Fruit fly (Drosophila melanogaster) whole organism, embryonic: ENCODE measurements around the gene fusl.
A peak's percentile ranks its signal among the peaks of the same experiment; 100 is the strongest.

ENCODE experiments used
- Abd-B ChIP-seq: fragments of 200-800 bp; sonication (Bioruptor generic); optimal IDR thresholded peaks from 2 replicates; lab custom pipeline; 2018; ENCODE audit warnings: missing biosample characterization, mild to moderate bottlenecking, missing genetic modification characterization, moderate library complexity
- Ada2b ChIP-seq: fragments of 200-800 bp; sonication (Bioruptor generic); IDR thresholded peaks from 2 replicates; pipeline ENCODE4 v1.3.6; 2022; ENCODE audit warnings: missing biosample characterization, missing genetic modification characterization
- B-H1 ChIP-seq: fragments of 200-800 bp; sonication (Bioruptor generic); IDR thresholded peaks from 3 replicates; pipeline ENCODE4 v1.3.6; 2022; ENCODE audit warnings: missing biosample characterization, missing genetic modification characterization
- CG11504 ChIP-seq: fragments of 200-800 bp; sonication (Bioruptor generic); optimal IDR thresholded peaks from 3 replicates; lab custom pipeline; 2019; ENCODE audit warnings: missing biosample characterization, mild to moderate bottlenecking, missing genetic modification characterization, moderate library complexity
- CG12155 ChIP-seq: fragments of 200-800 bp; sonication (Bioruptor generic); optimal IDR thresholded peaks from 3 replicates; lab custom pipeline; 2016; ENCODE audit warnings: missing biosample characterization, missing genetic modification characterization
- CG12236 ChIP-seq: fragments of 200-800 bp; sonication (Bioruptor generic); optimal IDR thresholded peaks from 2 replicates; lab custom pipeline; 2016; ENCODE audit warnings: missing biosample characterization, missing genetic modification characterization
- CG12299 ChIP-seq: fragments of 200-800 bp; sonication (Bioruptor generic); optimal IDR thresholded peaks from 2 replicates; lab custom pipeline; 2018; ENCODE audit warnings: missing biosample characterization, mild to moderate bottlenecking, missing genetic modification characterization
- CG14441 ChIP-seq: fragments of 200-800 bp; sonication (Bioruptor generic); IDR thresholded peaks from 2 replicates; pipeline ENCODE4 v1.3.6; 2022; ENCODE audit warnings: missing biosample characterization, missing genetic modification characterization
- CG14667 ChIP-seq: fragments of 200-800 bp; sonication (Bioruptor generic); IDR thresholded peaks from 2 replicates; pipeline ENCODE4 v1.3.6; 2022; ENCODE audit warnings: missing biosample characterization, missing genetic modification characterization
- CG15269 ChIP-seq: fragments of 200-800 bp; sonication (Bioruptor generic); optimal IDR thresholded peaks from 2 replicates; lab custom pipeline; 2018; ENCODE audit warnings: missing biosample characterization, mild to moderate bottlenecking, missing genetic modification characterization, moderate library complexity
- CG1647 ChIP-seq: fragments of 200-800 bp; sonication (Bioruptor generic); optimal IDR thresholded peaks from 3 replicates; lab custom pipeline; 2016; ENCODE audit warnings: missing biosample characterization, missing genetic modification characterization
- CG17328 ChIP-seq: fragments of 200-800 bp; sonication (Bioruptor generic); IDR thresholded peaks from 2 replicates; pipeline ENCODE4 v1.3.6; 2022; ENCODE audit warnings: missing biosample characterization, missing genetic modification characterization
- CG18476 ChIP-seq: fragments of 200-800 bp; sonication (Bioruptor generic); optimal IDR thresholded peaks from 2 replicates; lab custom pipeline; 2016; ENCODE audit warnings: missing biosample characterization, mild to moderate bottlenecking, missing genetic modification characterization
- CG18599 ChIP-seq: fragments of 200-800 bp; sonication (Bioruptor generic); optimal IDR thresholded peaks from 3 replicates; lab custom pipeline; 2017; ENCODE audit warnings: missing biosample characterization, missing genetic modification characterization, mild to moderate bottlenecking, moderate library complexity, missing genetic modification reagents
- CG2202 ChIP-seq: fragments of 200-800 bp; sonication (Bioruptor generic); optimal IDR thresholded peaks from 2 replicates; lab custom pipeline; 2018; ENCODE audit warnings: missing biosample characterization, mild to moderate bottlenecking, missing genetic modification characterization
- CG2889 ChIP-seq: fragments of 200-800 bp; sonication (Bioruptor generic); IDR thresholded peaks from 3 replicates; pipeline ENCODE4 v1.3.6; 2022; ENCODE audit warnings: missing biosample characterization, missing genetic modification characterization
- CG30403 ChIP-seq: fragments of 200-800 bp; sonication (Bioruptor generic); optimal IDR thresholded peaks from 3 replicates; lab custom pipeline; 2016; ENCODE audit warnings: missing biosample characterization, missing genetic modification characterization
- CG31365 ChIP-seq: fragments of 200-800 bp; sonication (Bioruptor generic); optimal IDR thresholded peaks from 2 replicates; lab custom pipeline; 2018; ENCODE audit warnings: missing biosample characterization, mild to moderate bottlenecking, missing genetic modification characterization
- CG32532 ChIP-seq: fragments of 200-800 bp; sonication (Bioruptor generic); IDR thresholded peaks from 2 replicates; pipeline ENCODE4 v1.3.6; 2022; ENCODE audit warnings: missing biosample characterization, missing genetic modification characterization
- CG34224 ChIP-seq: fragments of 200-800 bp; sonication (Bioruptor generic); IDR thresholded peaks from 3 replicates; pipeline ENCODE4 v1.3.6; 2022; ENCODE audit warnings: missing biosample characterization, missing genetic modification characterization; ENCODE audit not compliant: partially characterized antibody
- CG4707 ChIP-seq: fragments of 200-800 bp; sonication (Bioruptor generic); optimal IDR thresholded peaks from 2 replicates; lab custom pipeline; 2018; ENCODE audit warnings: missing biosample characterization, mild to moderate bottlenecking, missing genetic modification characterization, moderate library complexity
- CG6765 ChIP-seq: fragments of 200-800 bp; sonication (Bioruptor generic); optimal IDR thresholded peaks from 3 replicates; lab custom pipeline; 2017; ENCODE audit warnings: missing biosample characterization, mild to moderate bottlenecking, missing genetic modification characterization
- CG6791 ChIP-seq: fragments of 200-800 bp; sonication (Bioruptor generic); IDR thresholded peaks from 3 replicates; pipeline ENCODE4 v1.3.6; 2022; ENCODE audit warnings: missing biosample characterization, missing genetic modification characterization; ENCODE audit not compliant: partially characterized antibody
- CG7839 ChIP-seq: fragments of 200-800 bp; sonication (Bioruptor generic); optimal IDR thresholded peaks from 3 replicates; lab custom pipeline; 2018; ENCODE audit warnings: missing biosample characterization, mild to moderate bottlenecking, missing genetic modification characterization, moderate library complexity
- CG8478 ChIP-seq: fragments of >200 bp; optimal IDR thresholded peaks from 2 replicates; lab custom pipeline; 2018
- Chrac-16 ChIP-seq: fragments of 200-800 bp; sonication (Bioruptor generic); optimal IDR thresholded peaks from 3 replicates; lab custom pipeline; 2016; ENCODE audit warnings: missing biosample characterization, missing genetic modification characterization
- Doc3 ChIP-seq: fragments of 200-800 bp; sonication (Bioruptor generic); IDR thresholded peaks from 3 replicates; pipeline ENCODE4 v1.3.6; 2022; ENCODE audit warnings: missing biosample characterization, missing genetic modification characterization; ENCODE audit not compliant: partially characterized antibody
- H2.0 ChIP-seq: fragments of 200-800 bp; sonication (Bioruptor generic); IDR thresholded peaks from 2 replicates; pipeline ENCODE4 v1.3.6; 2022; ENCODE audit warnings: missing biosample characterization, missing genetic modification characterization
- HLH3B ChIP-seq: fragments of 200-800 bp; sonication (Bioruptor generic); IDR thresholded peaks from 2 replicates; pipeline ENCODE4 v1.3.6; 2022; ENCODE audit warnings: missing biosample characterization, missing genetic modification characterization
- Hmx ChIP-seq: fragments of 200-800 bp; sonication (Bioruptor generic); optimal IDR thresholded peaks from 2 replicates; lab custom pipeline; 2016; ENCODE audit warnings: missing biosample characterization, missing genetic modification characterization
- NFAT ChIP-seq: fragments of 200-800 bp; sonication (Bioruptor generic); IDR thresholded peaks from 2 replicates; pipeline ENCODE4 v1.3.6; 2022; ENCODE audit warnings: missing biosample characterization, missing genetic modification characterization
- YL-1 ChIP-seq: fragments of 200-800 bp; sonication (Bioruptor generic); optimal IDR thresholded peaks from 3 replicates; lab custom pipeline; 2017; ENCODE audit warnings: missing biosample characterization, mild to moderate bottlenecking, missing genetic modification characterization
- ash1 ChIP-seq: fragments of 200-800 bp; sonication (Bioruptor generic); optimal IDR thresholded peaks from 2 replicates; lab custom pipeline; 2018; ENCODE audit warnings: missing biosample characterization, mild to moderate bottlenecking, missing genetic modification characterization
- bowl ChIP-seq: fragments of 200-800 bp; sonication (Bioruptor generic); IDR thresholded peaks from 2 replicates; pipeline ENCODE4 v1.3.6; 2022; ENCODE audit warnings: missing biosample characterization, missing genetic modification characterization
- chm ChIP-seq: fragments of 200-800 bp; sonication (Bioruptor generic); IDR thresholded peaks from 2 replicates; pipeline ENCODE4 v1.3.6; 2022; ENCODE audit warnings: missing biosample characterization, missing genetic modification characterization
- crol ChIP-seq: fragments of 200-800 bp; sonication (Bioruptor generic); IDR thresholded peaks from 2 replicates; pipeline ENCODE4 v1.3.6; 2022; ENCODE audit warnings: missing biosample characterization, missing genetic modification characterization
- dm ChIP-seq: fragments of 200-800 bp; sonication (Bioruptor generic); optimal IDR thresholded peaks from 3 replicates; lab custom pipeline; 2016; ENCODE audit warnings: missing biosample characterization, missing genetic modification characterization
- ham ChIP-seq: fragments of 200-800 bp; sonication (Bioruptor generic); IDR thresholded peaks from 2 replicates; pipeline ENCODE4 v1.3.6; 2022; ENCODE audit warnings: missing biosample characterization, missing genetic modification characterization
- jing ChIP-seq: fragments of 200-800 bp; sonication (Bioruptor generic); optimal IDR thresholded peaks from 2 replicates; lab custom pipeline; 2018; ENCODE audit warnings: missing biosample characterization, mild to moderate bottlenecking, missing genetic modification characterization
- lov ChIP-seq, 2 experiments: fragments of 200-800 bp in 1 of 2; fragments of >200 bp in 1 of 2; sonication (Bioruptor generic) in 1 of 2; IDR thresholded peaks in 1 of 2; optimal IDR thresholded peaks in 1 of 2; 2 replicates in 1 of 2; 3 replicates in 1 of 2; pipeline versions ENCODE4 v1.3.6 to Lab custom; 2017 to 2022; ENCODE audit warnings: missing biosample characterization in 1 of 2, missing genetic modification characterization in 1 of 2
- mam ChIP-seq: fragments of 200-800 bp; sonication (Bioruptor generic); optimal IDR thresholded peaks from 3 replicates; lab custom pipeline; 2016; ENCODE audit warnings: missing biosample characterization, missing genetic modification characterization
- pan ChIP-seq, 4 experiments: fragments of >200 bp in 3 of 4; fragments of 200-800 bp in 1 of 4; sonication (Bioruptor generic) in 1 of 4; optimal IDR thresholded peaks in 3 of 4; IDR thresholded peaks in 1 of 4; 2 replicates each; pipeline versions ENCODE4 v1.3.6 to Lab custom; 2017 to 2022; ENCODE audit warnings: missing biosample characterization in 2 of 4, missing genetic modification characterization in 2 of 4, mixed read lengths in 1 of 4
- phol ChIP-seq: fragments of 200-800 bp; sonication (Bioruptor generic); optimal IDR thresholded peaks from 3 replicates; lab custom pipeline; 2018; ENCODE audit warnings: missing biosample characterization, mild to moderate bottlenecking, missing genetic modification characterization, moderate library complexity
- prd ChIP-seq, 3 experiments: fragments of >200 bp in 2 of 3; fragments of 200-800 bp in 1 of 3; sonication (Bioruptor generic) in 1 of 3; optimal IDR thresholded peaks in 2 of 3; IDR thresholded peaks in 1 of 3; 2 replicates in 2 of 3; 3 replicates in 1 of 3; pipeline versions ENCODE4 v1.3.6 to Lab custom; 2017 to 2022; ENCODE audit warnings: missing biosample characterization in 1 of 3, missing genetic modification characterization in 1 of 3
- salm ChIP-seq: fragments of 200-800 bp; sonication (Bioruptor generic); optimal IDR thresholded peaks from 2 replicates; lab custom pipeline; 2018; ENCODE audit warnings: missing biosample characterization, mild to moderate bottlenecking, missing genetic modification characterization
- sqz ChIP-seq: fragments of 200-800 bp; sonication (Bioruptor generic); optimal IDR thresholded peaks from 3 replicates; lab custom pipeline; 2018; ENCODE audit warnings: missing biosample characterization, mild to moderate bottlenecking, missing genetic modification characterization
- ssp ChIP-seq: fragments of 200-800 bp; sonication (Bioruptor generic); IDR thresholded peaks from 2 replicates; pipeline ENCODE4 v1.3.6; 2022; ENCODE audit warnings: missing biosample characterization, missing genetic modification characterization
- vvl ChIP-seq: fragments of 200-800 bp; sonication (Bioruptor generic); IDR thresholded peaks from 2 replicates; pipeline ENCODE4 v1.3.6; 2022; ENCODE audit warnings: missing biosample characterization, missing genetic modification characterization
- wdn ChIP-seq: fragments of 200-800 bp; sonication (Bioruptor generic); IDR thresholded peaks from 2 replicates; pipeline ENCODE4 v1.3.6; 2022; ENCODE audit warnings: missing biosample characterization, missing genetic modification characterization

Gene fusl

DNA sequence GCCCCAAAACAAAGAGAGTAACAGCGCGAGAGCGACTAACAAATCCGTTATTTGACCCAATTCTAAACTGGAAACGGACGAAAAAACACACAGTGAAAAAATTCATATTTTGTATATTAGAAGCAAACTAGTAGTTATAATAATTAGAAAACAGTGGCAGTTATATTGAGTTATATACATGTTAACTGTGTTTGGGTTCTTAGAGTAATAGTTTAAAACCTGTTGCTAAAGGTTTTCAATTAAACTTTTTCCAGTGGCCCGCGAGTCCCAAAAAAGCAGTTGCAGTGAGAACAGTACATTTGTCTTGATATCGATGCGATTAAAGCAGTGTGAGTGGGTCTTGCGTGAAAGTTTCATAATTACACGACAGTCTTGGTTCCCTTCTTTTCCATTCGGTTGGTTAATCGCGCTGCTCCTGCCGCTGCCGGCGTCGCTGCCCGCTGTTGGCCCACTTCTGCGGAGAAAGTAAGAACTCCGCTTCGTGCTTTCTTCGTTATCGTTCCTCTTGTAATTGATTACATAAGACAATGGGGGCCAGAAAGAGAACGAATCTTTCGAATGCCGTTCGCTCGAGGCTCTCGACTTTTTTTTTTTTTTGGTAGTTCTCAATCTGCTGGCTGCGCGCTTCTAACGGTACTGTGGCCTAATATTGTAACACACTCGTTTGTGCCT is 40.4 kb downstream of the fusl start (continued):
- TF ChIP-seq CG17328 (peak; percentile 57), CG2889 (0 out of 3 replicates have a peak, but pooled peaks have one; percentile 29), Ada2b (GFP tag; lab: Robert Waterston, UW) (no peak), crol (GFP tag; lab: Robert Waterston, UW) (no peak), wdn (GFP tag; lab: Robert Waterston, UW) (no peak), chm (no peak; the same call in 1 of the 2 replicates), CG18599 (GFP tag; lab: Kevin White, UChicago) (no peak), Doc3 (GFP tag; lab: Robert Waterston, UW) (no peak), CG12236 (GFP tag; lab: Kevin White, UChicago) (no peak), CG30403 (GFP tag; lab: Kevin White, UChicago) (peak; percentile 11), CG8478 (no peak), ash1 (GFP tag; lab: Kevin White, UChicago) (no peak), ssp (GFP tag; lab: Robert Waterston, UW) (peak; percentile 61), vvl (GFP tag; lab: Robert Waterston, UW) (no peak), H2.0 (GFP tag; lab: Robert Waterston, UW) (0 out of 2 replicates have a peak, but pooled peaks have one; percentile 12), ham (GFP tag; lab: Robert Waterston, UW) (no peak), bowl (no peak), CG6791 (GFP tag; lab: Robert Waterston, UW) (no peak), Abd-B (GFP tag; lab: Kevin White, UChicago) (peak; percentile 37), CG2202 (tag; lab: Kevin White, UChicago) (peak; percentile 58), Hmx (GFP tag; lab: Kevin White, UChicago) (no peak), prd (optimal IDR thresholded peaks at IDR 0.05; lab: Kevin White, UChicago) (no peak), prd (GFP tag; IDR thresholded peaks at IDR 0.05; lab: Robert Waterston, UW) (0 out of 3 replicates have a peak, but pooled peaks have one; percentile 18), lov (optimal IDR thresholded peaks at IDR 0.05; lab: Kevin White, UChicago) (no peak), lov (GFP tag; IDR thresholded peaks at IDR 0.05; lab: Robert Waterston, UW) (0 out of 3 replicates have a peak, but pooled peaks have one; percentile 56), CG12299 (tag; lab: Kevin White, UChicago) (no peak), CG4707 (no peak), pan (optimal IDR thresholded peaks at IDR 0.05; lab: Kevin White, UChicago) (no peak), pan (GFP tag; optimal IDR thresholded peaks at IDR 0.05 in 1 of 2, IDR thresholded peaks at IDR 0.05 in 1 of 2) (no peak), CG1647 (GFP tag; lab: Kevin White, UChicago) (no peak), sqz (GFP tag; lab: Kevin White, UChicago) (no peak), phol (tag; lab: Kevin White, UChicago) (peak; percentile 67), CG11504 (tag; lab: Kevin White, UChicago) (peak; percentile 43), CG6765 (GFP tag; lab: Kevin White, UChicago) (no peak), mam (GFP tag; lab: Kevin White, UChicago) (no peak), CG34224 (GFP tag; lab: Robert Waterston, UW) (no peak), dm (no peak), salm (tag; lab: Kevin White, UChicago) (no peak), NFAT (no peak), CG14441 (GFP tag; lab: Robert Waterston, UW) (no peak), B-H1 (GFP tag; lab: Robert Waterston, UW) (no peak), Chrac-16 (GFP tag; lab: Kevin White, UChicago) (peak; percentile 29), CG31365 (tag; lab: Kevin White, UChicago) (no peak), jing (peak; percentile 34), CG12155 (GFP tag; lab: Kevin White, UChicago) (no peak), CG14667 (no peak), CG15269 (tag; lab: Kevin White, UChicago) (no peak), CG7839 (tag; lab: Kevin White, UChicago) (peak; percentile 62), HLH3B (peak; percentile 38; the same call in 1 of the 2 replicates), YL-1 (no peak), CG32532 (GFP tag; lab: Robert Waterston, UW) (no peak), CG18476 (GFP tag; lab: Kevin White, UChicago) (no peak)
